Worm (Caenorhabditis elegans) whole organism, L1 larva: ENCODE results near the gene klp-7.

Experiments used
- C04F5.9 ChIP-seq: sonication (generic microtip); optimal IDR thresholded peaks from 2 replicates; lab custom pipeline; 2016; ENCODE audit warnings: missing genetic modification characterization, missing compliant biosample characterization
- C34B4.2 ChIP-seq: sonication (generic microtip); optimal IDR thresholded peaks from 2 replicates; lab custom pipeline; 2017; ENCODE audit warnings: mild to moderate bottlenecking, missing genetic modification characterization, missing compliant biosample characterization
- Y116A8C.19 ChIP-seq: sonication (generic microtip); optimal IDR thresholded peaks from 2 replicates; lab custom pipeline; 2016; ENCODE audit warnings: missing compliant biosample characterization, missing genetic modification characterization, borderline replicate concordance
- aha-1 ChIP-seq: fragments of 150-350 bp; optimal IDR thresholded peaks from 2 replicates; lab custom pipeline; 2014; ENCODE audit warnings: missing biosample characterization, missing genetic modification characterization
- ama-1 ChIP-seq: fragments of 150-350 bp; optimal IDR thresholded peaks from 2 replicates; lab custom pipeline; 2014
- ceh-63 ChIP-seq: fragments of 200-800 bp; sonication (Bioruptor generic); optimal IDR thresholded peaks from 2 replicates; lab custom pipeline; 2018; ENCODE audit warnings: mild to moderate bottlenecking, missing genetic modification characterization, missing compliant biosample characterization
- ceh-82 ChIP-seq, 3 experiments: fragments of 150-350 bp in 1 of 3; sonication (generic microtip) in 2 of 3; optimal IDR thresholded peaks; 2 replicates each; lab custom pipeline; 2014 to 2017; ENCODE audit warnings: missing biosample characterization in 3 of 3, missing genetic modification characterization in 3 of 3
- ceh-88 ChIP-seq: fragments of 200-800 bp; sonication (Bioruptor generic); IDR thresholded peaks from 2 replicates; pipeline ENCODE4 v1.3.6; 2022; ENCODE audit warnings: missing genetic modification characterization, missing compliant biosample characterization
- efl-1 ChIP-seq, 4 experiments: fragments of 150-350 bp; optimal IDR thresholded peaks in 3 of 4; peaks in 1 of 4; 1 replicate in 1 of 4; 2 replicates in 3 of 4; lab custom pipeline; 2014; ENCODE audit warnings: missing biosample characterization in 2 of 4, missing genetic modification characterization in 2 of 4, missing genetic modification reagents in 2 of 4
- efl-3 ChIP-seq: fragments of 200-800 bp; sonication (Bioruptor generic); optimal IDR thresholded peaks from 2 replicates; lab custom pipeline; 2018; ENCODE audit warnings: mild to moderate bottlenecking, missing genetic modification characterization, missing compliant biosample characterization
- egl-27 ChIP-seq, 2 experiments: fragments of 150-350 bp in 1 of 2; sonication (generic microtip); optimal IDR thresholded peaks; 3 replicates each; lab custom pipeline; 2017 to 2018; ENCODE audit warnings: missing biosample characterization in 2 of 2, missing genetic modification characterization in 2 of 2, missing genetic modification reagents in 2 of 2
- elt-2 ChIP-seq: sonication (generic microtip); optimal IDR thresholded peaks from 2 replicates; lab custom pipeline; 2016; ENCODE audit warnings: missing genetic modification characterization, mild to moderate bottlenecking, inconsistent platforms, missing compliant biosample characterization, missing genetic modification reagents
- elt-3 ChIP-seq, 6 experiments: fragments of 150-350 bp in 1 of 6; sonication (generic microtip); optimal IDR thresholded peaks; 2 replicates each; lab custom pipeline; 2017 to 2018; ENCODE audit warnings: missing biosample characterization in 6 of 6, missing genetic modification characterization in 6 of 6, inconsistent platforms in 1 of 6
- ets-5 ChIP-seq: fragments of 200-800 bp; sonication (Bioruptor generic); IDR thresholded peaks from 2 replicates; pipeline ENCODE4 v1.3.6; 2022; ENCODE audit warnings: missing genetic modification characterization, missing compliant biosample characterization
- fkh-10 ChIP-seq: sonication (generic microtip); optimal IDR thresholded peaks from 2 replicates; lab custom pipeline; 2017; ENCODE audit warnings: missing biosample characterization, missing genetic modification reagents, missing genetic modification characterization
- fkh-8 ChIP-seq: sonication (generic microtip); optimal IDR thresholded peaks from 2 replicates; lab custom pipeline; 2016; ENCODE audit warnings: mild to moderate bottlenecking, missing genetic modification characterization, missing compliant biosample characterization
- hlh-17 ChIP-seq: fragments of 200-800 bp; sonication (Bioruptor generic); optimal IDR thresholded peaks from 2 replicates; lab custom pipeline; 2018; ENCODE audit warnings: missing genetic modification characterization, mild to moderate bottlenecking, missing compliant biosample characterization, moderate library complexity, borderline replicate concordance
- hlh-4 ChIP-seq: sonication (generic microtip); optimal IDR thresholded peaks from 2 replicates; lab custom pipeline; 2016; ENCODE audit warnings: mild to moderate bottlenecking, missing genetic modification characterization, missing compliant biosample characterization
- isw-1 ChIP-seq: fragments of 200-800 bp; sonication (Bioruptor generic); IDR thresholded peaks from 2 replicates; pipeline ENCODE4 v1.3.6; 2022; ENCODE audit warnings: missing genetic modification characterization, missing compliant biosample characterization
- jun-1 ChIP-seq: fragments of 150-350 bp; optimal IDR thresholded peaks from 2 replicates; lab custom pipeline; 2014; ENCODE audit warnings: missing biosample characterization, missing genetic modification reagents, missing genetic modification characterization
- lin-14 ChIP-seq: fragments of 200-800 bp; sonication (Bioruptor generic); optimal IDR thresholded peaks from 2 replicates; lab custom pipeline; 2018; ENCODE audit warnings: mild to moderate bottlenecking, missing genetic modification characterization, moderate library complexity, missing compliant biosample characterization
- lin-15B ChIP-seq: fragments of 150-350 bp; sonication (generic microtip); optimal IDR thresholded peaks from 3 replicates; lab custom pipeline; 2014; ENCODE audit warnings: missing biosample characterization, missing genetic modification characterization
- lin-35 ChIP-seq, 2 experiments: fragments of 150-350 bp; optimal IDR thresholded peaks; 2 replicates each; lab custom pipeline; 2014; ENCODE audit warnings: missing biosample characterization in 2 of 2, missing genetic modification characterization in 2 of 2, missing genetic modification reagents in 2 of 2
- lin-39 ChIP-seq: fragments of 150-350 bp; optimal IDR thresholded peaks from 2 replicates; lab custom pipeline; 2014; ENCODE audit warnings: missing biosample characterization, missing genetic modification reagents, missing genetic modification characterization
- mdl-1 ChIP-seq, 2 experiments: fragments of 150-350 bp; optimal IDR thresholded peaks; 2 replicates each; lab custom pipeline; 2014 to 2017; ENCODE audit warnings: missing biosample characterization in 2 of 2, missing genetic modification characterization in 2 of 2, inconsistent platforms in 1 of 2
- nhr-12 ChIP-seq: sonication (generic microtip); optimal IDR thresholded peaks from 2 replicates; lab custom pipeline; 2017; ENCODE audit warnings: missing biosample characterization, missing genetic modification characterization
- nhr-19 ChIP-seq: fragments of 200-800 bp; sonication (Bioruptor generic); conservative IDR thresholded peaks from 2 replicates; pipeline ENCODE4 v1.3.6; 2022; ENCODE audit warnings: missing genetic modification characterization, missing compliant biosample characterization
- nhr-20 ChIP-seq: sonication (generic microtip); optimal IDR thresholded peaks from 2 replicates; lab custom pipeline; 2016; ENCODE audit warnings: mild to moderate bottlenecking, missing genetic modification characterization, missing compliant biosample characterization
- nhr-237 ChIP-seq: fragments of 150-350 bp; optimal IDR thresholded peaks from 2 replicates; lab custom pipeline; 2014; ENCODE audit warnings: missing biosample characterization, missing genetic modification characterization
- nhr-85 ChIP-seq: sonication (generic microtip); peaks from one replicate; lab custom pipeline; 2016; ENCODE audit warnings: missing genetic modification characterization, inconsistent platforms, missing compliant biosample characterization
- nhr-90 ChIP-seq: sonication (generic microtip); optimal IDR thresholded peaks from 2 replicates; lab custom pipeline; 2016; ENCODE audit warnings: mild to moderate bottlenecking, missing genetic modification characterization, missing compliant biosample characterization; ENCODE audit not compliant: poor library complexity
- pax-3 ChIP-seq: fragments of 200-800 bp; sonication (Bioruptor generic); optimal IDR thresholded peaks from 2 replicates; lab custom pipeline; 2018; ENCODE audit warnings: mild to moderate bottlenecking, missing genetic modification characterization, moderate library complexity, missing compliant biosample characterization
- pqm-1 ChIP-seq: sonication (generic microtip); optimal IDR thresholded peaks from 3 replicates; lab custom pipeline; 2017; ENCODE audit warnings: missing biosample characterization, missing genetic modification characterization
- skn-1 ChIP-seq: fragments of 150-350 bp; optimal IDR thresholded peaks from 2 replicates; lab custom pipeline; 2014; ENCODE audit warnings: missing biosample characterization, missing genetic modification characterization
- snpc-4 ChIP-seq: fragments of 150-350 bp; optimal IDR thresholded peaks from 2 replicates; lab custom pipeline; 2014; ENCODE audit warnings: missing biosample characterization, missing genetic modification characterization
- snu-23 ChIP-seq: sonication (generic microtip); optimal IDR thresholded peaks from 2 replicates; lab custom pipeline; 2016; ENCODE audit warnings: missing genetic modification characterization, missing compliant biosample characterization
- sptf-1 ChIP-seq: fragments of 150-350 bp; optimal IDR thresholded peaks from 2 replicates; lab custom pipeline; 2014; ENCODE audit warnings: missing biosample characterization, missing genetic modification characterization
- sup-37 ChIP-seq: fragments of 200-800 bp; sonication (Bioruptor generic); optimal IDR thresholded peaks from 2 replicates; lab custom pipeline; 2018; ENCODE audit warnings: mild to moderate bottlenecking, missing genetic modification characterization, missing compliant biosample characterization
- swsn-7 ChIP-seq: sonication (generic microtip); optimal IDR thresholded peaks from 2 replicates; lab custom pipeline; 2016; ENCODE audit warnings: missing genetic modification characterization, missing compliant biosample characterization
- tlp-1 ChIP-seq: fragments of 150-350 bp; optimal IDR thresholded peaks from 2 replicates; lab custom pipeline; 2014; ENCODE audit warnings: missing biosample characterization, missing genetic modification characterization
- unc-30 ChIP-seq: sonication (generic microtip); optimal IDR thresholded peaks from 2 replicates; lab custom pipeline; 2017; ENCODE audit warnings: missing biosample characterization, missing genetic modification characterization
- unc-62 ChIP-seq: fragments of 150-350 bp; optimal IDR thresholded peaks from 2 replicates; lab custom pipeline; 2014; ENCODE audit warnings: missing biosample characterization, missing genetic modification reagents, missing genetic modification characterization
- unc-98 ChIP-seq: fragments of 200-800 bp; sonication (Bioruptor generic); IDR thresholded peaks from 2 replicates; pipeline ENCODE4 v1.3.6; 2022; ENCODE audit warnings: missing genetic modification characterization, missing compliant biosample characterization
- zip-4 ChIP-seq: fragments of 200-800 bp; sonication (Bioruptor generic); optimal IDR thresholded peaks from 2 replicates; lab custom pipeline; 2018; ENCODE audit warnings: mild to moderate bottlenecking, missing genetic modification characterization, moderate library complexity, missing compliant biosample characterization
- ztf-11 ChIP-seq, 2 experiments: sonication (generic microtip); optimal IDR thresholded peaks; 2 replicates each; lab custom pipeline; 2016 to 2017; ENCODE audit warnings: missing genetic modification characterization in 2 of 2, missing biosample characterization in 1 of 2, missing compliant biosample characterization in 1 of 2

klp-7 gene

DNA sequence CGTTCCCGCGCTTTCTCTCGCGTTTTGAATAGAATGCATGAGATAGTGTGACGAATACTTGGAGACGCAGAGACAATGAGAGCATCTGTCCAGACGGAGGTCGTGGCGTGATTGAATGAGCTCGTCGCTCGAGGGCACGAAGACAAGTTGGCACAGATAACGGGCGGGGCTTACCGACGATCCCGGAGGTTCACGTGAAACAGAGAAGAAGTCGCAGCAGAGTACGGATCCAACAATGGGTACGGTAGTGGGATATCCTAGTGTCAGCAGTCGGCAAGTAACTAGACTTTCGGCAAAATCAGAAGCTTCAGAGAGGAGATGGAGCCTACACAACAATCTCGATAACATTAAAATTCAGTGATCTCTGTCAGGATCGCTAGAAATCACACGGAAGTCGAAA lies 14.1 kb downstream of the klp-7 start (continued):
- TF ChIP-seq sup-37 (GFP tag; lab: Kevin White, UChicago) (peak; percentile 62), tlp-1 (tag; lab: Kevin White, UChicago) (no peak), hlh-17 (GFP tag; lab: Kevin White, UChicago) (no peak), skn-1 (tag; lab: Kevin White, UChicago) (no peak), jun-1 (tag; lab: Kevin White, UChicago) (no peak), pax-3 (tag; lab: Kevin White, UChicago) (no peak), elt-3 (tag; optimal IDR thresholded peaks at IDR 0.05; lab: Kevin White, UChicago) (no peak), lin-39 (tag; lab: Kevin White, UChicago) (no peak), ceh-82 (tag; optimal IDR thresholded peaks at IDR 0.05; lab: Kevin White, UChicago) (no peak), nhr-19 (GFP tag; lab: Robert Waterston, UW) (peak; percentile 74), unc-98 (GFP tag; lab: Robert Waterston, UW) (peak; percentile 28; the same call in 1 of the 2 replicates), hlh-4 (tag; lab: Kevin White, UChicago) (no peak), pqm-1 (tag; lab: Kevin White, UChicago) (no peak), lin-35 (GFP tag; optimal IDR thresholded peaks at IDR 0.05; lab: Kevin White, UChicago) (peak in 1 of 2 experiments; percentile 28), ceh-88 (no peak), sptf-1 (tag; lab: Kevin White, UChicago) (no peak), ztf-11 (tag; optimal IDR thresholded peaks at IDR 0.05; lab: Kevin White, UChicago) (no peak), nhr-12 (tag; lab: Kevin White, UChicago) (no peak), nhr-237 (no peak), nhr-20 (peak; percentile 74), Y116A8C.19 (tag; lab: Kevin White, UChicago) (no peak), unc-30 (tag; lab: Kevin White, UChicago) (no peak), aha-1 (tag; lab: Kevin White, UChicago) (no peak), fkh-10 (GFP tag; lab: Kevin White, UChicago) (no peak), lin-15B (tag; lab: Kevin White, UChicago) (no peak), snu-23 (GFP tag; lab: Kevin White, UChicago) (peak; percentile 64), C34B4.2 (no peak), zip-4 (GFP tag; lab: Kevin White, UChicago) (no peak), lin-14 (peak; percentile 78)

- TF ChIP-seq fkh-8 (tag; lab: Kevin White, UChicago) (no peak), mdl-1 (tag; optimal IDR thresholded peaks at IDR 0.05; lab: Kevin White, UChicago) (peak in 1 of 2 experiments; percentile 20), zip-4 (GFP tag; lab: Kevin White, UChicago) (no peak), ceh-88 (no peak), lin-35 (GFP tag; optimal IDR thresholded peaks at IDR 0.05; lab: Kevin White, UChicago) (peak in 1 of 2 experiments; percentile 58), elt-2 (tag; lab: Kevin White, UChicago) (peak; percentile 64), efl-1 (optimal IDR thresholded peaks at IDR 0.05; lab: Kevin White, UChicago) (no peak), efl-1 (GFP tag; optimal IDR thresholded peaks at IDR 0.05 in 1 of 2; lab: Kevin White, UChicago) (peak in 1 of 2 experiments; percentile 2), nhr-20 (peak; percentile 27), lin-14 (peak; percentile 12), unc-30 (tag; lab: Kevin White, UChicago) (no peak), ets-5 (GFP tag; lab: Robert Waterston, UW) (no peak), nhr-85 (peak; percentile 67), ama-1 (peak; percentile 30), lin-39 (tag; lab: Kevin White, UChicago) (no peak)
- TF ChIP-seq, all 84 proteins: peak for 8
Observed at ce11 chrIII:10820592-10821242, 15.0 kb downstream of the klp-7 start.

ce11 chrIII:10822494-10823113 lies 16.9 kb downstream of the klp-7 start:
- no peak for TF ChIP-seq fkh-8 (tag; lab: Kevin White, UChicago)
- TF ChIP-seq elt-3 (tag; optimal IDR thresholded peaks at IDR 0.05; lab: Kevin White, UChicago) = peak in 1 of 6 experiments; percentile 35
- no peak for TF ChIP-seq fkh-10 (GFP tag; lab: Kevin White, UChicago)
- TF ChIP-seq isw-1 (GFP tag; lab: Robert Waterston, UW) = no peak
- no peak for TF ChIP-seq nhr-85
- TF ChIP-seq elt-2 (tag; lab: Kevin White, UChicago) = peak; percentile 85
- TF ChIP-seq nhr-90 (tag; lab: Kevin White, UChicago) = peak; percentile 12
- TF ChIP-seq lin-35 (GFP tag; optimal IDR thresholded peaks at IDR 0.05; lab: Kevin White, UChicago) = peak in 1 of 2 experiments; percentile 11
- no peak for TF ChIP-seq pax-3 (tag; lab: Kevin White, UChicago)
- no peak for TF ChIP-seq ceh-63 (GFP tag; lab: Kevin White, UChicago)
- TF ChIP-seq aha-1 (tag; lab: Kevin White, UChicago) = no peak
- TF ChIP-seq nhr-20 = peak; percentile 14
- no peak for TF ChIP-seq snpc-4 (tag; lab: Kevin White, UChicago)
- no peak for TF ChIP-seq ceh-82 (tag; optimal IDR thresholded peaks at IDR 0.05; lab: Kevin White, UChicago)
- no peak for TF ChIP-seq efl-3 (GFP tag; lab: Kevin White, UChicago)
- TF ChIP-seq swsn-7 (tag; lab: Kevin White, UChicago) = no peak
- TF ChIP-seq egl-27 (tag; optimal IDR thresholded peaks at IDR 0.05; lab: Kevin White, UChicago) = no peak
- TF ChIP-seq unc-62 (GFP tag; lab: Kevin White, UChicago) = no peak
- TF ChIP-seq C04F5.9 = no peak
